Fruit fly (Drosophila melanogaster): ENCODE results near the gene Cht5.

Cht5 gene

dm6 chr3R:13802057-13802817, 34.9 kb downstream of the Cht5 start:
- no peak for TF ChIP-seq usp (GFP tag; optimal IDR thresholded peaks at IDR 0.05)
- no peak for TF ChIP-seq CG8478 (optimal IDR thresholded peaks at IDR 0.05)
- TF ChIP-seq psq (optimal IDR thresholded peaks at IDR 0.05): no peak
- no peak for TF ChIP-seq pan (optimal IDR thresholded peaks at IDR 0.05)
- TF ChIP-seq Dll (optimal IDR thresholded peaks at IDR 0.05): no peak
- no peak for TF ChIP-seq EcR (GFP tag; optimal IDR thresholded peaks at IDR 0.05)

- no peak for TF ChIP-seq pan (optimal IDR thresholded peaks at IDR 0.05)
- no peak for TF ChIP-seq EcR (GFP tag; optimal IDR thresholded peaks at IDR 0.05)
- no peak for TF ChIP-seq psq (optimal IDR thresholded peaks at IDR 0.05)
- TF ChIP-seq usp (GFP tag; optimal IDR thresholded peaks at IDR 0.05): no peak
- no peak for TF ChIP-seq Dll (optimal IDR thresholded peaks at IDR 0.05)
- no peak for TF ChIP-seq CG8478 (optimal IDR thresholded peaks at IDR 0.05)
Observed at dm6 chr3R:13803185-13803887, 36.0 kb downstream of the Cht5 start.

dm6 chr3R:13803892-13804710, 36.8 kb downstream of the Cht5 start:
- TF ChIP-seq psq (optimal IDR thresholded peaks at IDR 0.05): no peak
- no peak for TF ChIP-seq usp (GFP tag; optimal IDR thresholded peaks at IDR 0.05)
- no peak for TF ChIP-seq EcR (GFP tag; optimal IDR thresholded peaks at IDR 0.05)
- no peak for TF ChIP-seq CG8478 (optimal IDR thresholded peaks at IDR 0.05)
- TF ChIP-seq Dll (optimal IDR thresholded peaks at IDR 0.05): no peak
- TF ChIP-seq pan (optimal IDR thresholded peaks at IDR 0.05): no peak

dm6 chr3R:13804971-13805603, 37.7 kb downstream of the Cht5 start:
- no peak for TF ChIP-seq Dll (optimal IDR thresholded peaks at IDR 0.05)
- no peak for TF ChIP-seq CG8478 (optimal IDR thresholded peaks at IDR 0.05)
- no peak for TF ChIP-seq EcR (GFP tag; optimal IDR thresholded peaks at IDR 0.05)
- TF ChIP-seq psq (optimal IDR thresholded peaks at IDR 0.05): no peak
- TF ChIP-seq usp (GFP tag; optimal IDR thresholded peaks at IDR 0.05): no peak
- TF ChIP-seq pan (optimal IDR thresholded peaks at IDR 0.05): no peak

dm6 chr3R:13806032-13806709, 38.8 kb downstream of the Cht5 start:
- TF ChIP-seq pan (optimal IDR thresholded peaks at IDR 0.05) (no peak), CG8478 (optimal IDR thresholded peaks at IDR 0.05) (no peak), psq (optimal IDR thresholded peaks at IDR 0.05) (no peak), EcR (GFP tag; optimal IDR thresholded peaks at IDR 0.05) (peak in 1 of 2 experiments; percentile 93)

- TF ChIP-seq Dll (optimal IDR thresholded peaks at IDR 0.05) (no peak), usp (GFP tag; optimal IDR thresholded peaks at IDR 0.05) (no peak), psq (optimal IDR thresholded peaks at IDR 0.05) (no peak), CG8478 (optimal IDR thresholded peaks at IDR 0.05) (no peak), EcR (GFP tag; optimal IDR thresholded peaks at IDR 0.05) (no peak), pan (optimal IDR thresholded peaks at IDR 0.05) (peak; percentile 25)
Observed at dm6 chr3R:13806710-13807093, 39.4 kb downstream of the Cht5 start.

dm6 chr3R:13807330-13807729, 40.0 kb downstream of the Cht5 start:
- TF ChIP-seq EcR (GFP tag; optimal IDR thresholded peaks at IDR 0.05) (peak; percentile 61 to 99), Dll (optimal IDR thresholded peaks at IDR 0.05) (no peak)

- TF ChIP-seq Dll (optimal IDR thresholded peaks at IDR 0.05) (no peak), usp (GFP tag; optimal IDR thresholded peaks at IDR 0.05) (no peak), pan (optimal IDR thresholded peaks at IDR 0.05) (no peak), psq (optimal IDR thresholded peaks at IDR 0.05) (no peak), EcR (GFP tag; optimal IDR thresholded peaks at IDR 0.05) (no peak), CG8478 (optimal IDR thresholded peaks at IDR 0.05) (no peak)
Observed at dm6 chr3R:13807906-13808305, 40.6 kb downstream of the Cht5 start.

- no peak for TF ChIP-seq usp (GFP tag; optimal IDR thresholded peaks at IDR 0.05)
- no peak for TF ChIP-seq psq (optimal IDR thresholded peaks at IDR 0.05)
- no peak for TF ChIP-seq CG8478 (optimal IDR thresholded peaks at IDR 0.05)
- TF ChIP-seq EcR (GFP tag; optimal IDR thresholded peaks at IDR 0.05): peak in 1 of 2 experiments; percentile 14
Observed at dm6 chr3R:13809261-13809660, 41.9 kb downstream of the Cht5 start.

- TF ChIP-seq psq (optimal IDR thresholded peaks at IDR 0.05): no peak
- no peak for TF ChIP-seq Dll (optimal IDR thresholded peaks at IDR 0.05)
- TF ChIP-seq EcR (GFP tag; optimal IDR thresholded peaks at IDR 0.05): no peak
- no peak for TF ChIP-seq usp (GFP tag; optimal IDR thresholded peaks at IDR 0.05)
- TF ChIP-seq CG8478 (optimal IDR thresholded peaks at IDR 0.05): no peak
- no peak for TF ChIP-seq pan (optimal IDR thresholded peaks at IDR 0.05)
Observed at dm6 chr3R:13810308-13810707, 43.0 kb downstream of the Cht5 start.

dm6 chr3R:13811737-13812136, 44.4 kb downstream of the Cht5 start:
- TF ChIP-seq pan (optimal IDR thresholded peaks at IDR 0.05): no peak
- no peak for TF ChIP-seq CG8478 (optimal IDR thresholded peaks at IDR 0.05)
- TF ChIP-seq Dll (optimal IDR thresholded peaks at IDR 0.05): no peak
- TF ChIP-seq usp (GFP tag; optimal IDR thresholded peaks at IDR 0.05): no peak
- no peak for TF ChIP-seq psq (optimal IDR thresholded peaks at IDR 0.05)
- no peak for TF ChIP-seq EcR (GFP tag; optimal IDR thresholded peaks at IDR 0.05)

Data from whole organism.